Worm (Caenorhabditis elegans) whole organism, L1 larva: ENCODE measurements around the gene F44B9.9.

Experiments used
- C04F5.9 ChIP-seq: sonication (generic microtip); optimal IDR thresholded peaks from 2 replicates; lab custom pipeline; 2016; ENCODE audit warnings: missing genetic modification characterization, missing compliant biosample characterization
- Y116A8C.19 ChIP-seq: sonication (generic microtip); optimal IDR thresholded peaks from 2 replicates; lab custom pipeline; 2016; ENCODE audit warnings: missing compliant biosample characterization, missing genetic modification characterization, borderline replicate concordance
- alr-1 ChIP-seq: fragments of 200-800 bp; sonication (Bioruptor generic); optimal IDR thresholded peaks from 2 replicates; lab custom pipeline; 2018; ENCODE audit warnings: borderline replicate concordance, mild to moderate bottlenecking, missing genetic modification characterization, missing compliant biosample characterization
- blmp-1 ChIP-seq: fragments of 150-350 bp; optimal IDR thresholded peaks from 2 replicates; lab custom pipeline; 2014; ENCODE audit warnings: missing biosample characterization, missing genetic modification characterization
- ceh-8 ChIP-seq: fragments of 200-800 bp; sonication (Bioruptor generic); optimal IDR thresholded peaks from 2 replicates; lab custom pipeline; 2018; ENCODE audit warnings: mild to moderate bottlenecking, missing genetic modification characterization, moderate library complexity, missing compliant biosample characterization
- ceh-82 ChIP-seq, 3 experiments: fragments of 150-350 bp in 1 of 3; sonication (generic microtip) in 2 of 3; optimal IDR thresholded peaks; 2 replicates each; lab custom pipeline; 2014 to 2017; ENCODE audit warnings: missing biosample characterization in 3 of 3, missing genetic modification characterization in 3 of 3
- ceh-88 ChIP-seq: fragments of 200-800 bp; sonication (Bioruptor generic); IDR thresholded peaks from 2 replicates; pipeline ENCODE4 v1.3.6; 2022; ENCODE audit warnings: missing genetic modification characterization, missing compliant biosample characterization
- ces-1 ChIP-seq: fragments of 150-350 bp; optimal IDR thresholded peaks from 2 replicates; lab custom pipeline; 2014; ENCODE audit warnings: missing biosample characterization, missing genetic modification reagents, missing genetic modification characterization
- dpl-1 ChIP-seq, 3 experiments: fragments of 150-350 bp in 2 of 3; sonication (generic microtip) in 1 of 3; optimal IDR thresholded peaks; 2 replicates each; lab custom pipeline; 2014 to 2017; ENCODE audit warnings: missing biosample characterization in 3 of 3, missing genetic modification characterization in 3 of 3, missing genetic modification reagents in 3 of 3
- efl-1 ChIP-seq, 4 experiments: fragments of 150-350 bp; optimal IDR thresholded peaks in 3 of 4; peaks in 1 of 4; 1 replicate in 1 of 4; 2 replicates in 3 of 4; lab custom pipeline; 2014; ENCODE audit warnings: missing biosample characterization in 2 of 4, missing genetic modification characterization in 2 of 4, missing genetic modification reagents in 2 of 4
- egl-13 ChIP-seq: sonication (generic microtip); optimal IDR thresholded peaks from 2 replicates; lab custom pipeline; 2016; ENCODE audit warnings: missing genotype, missing genetic modification reagents, missing genetic modification characterization, missing compliant biosample characterization
- egl-27 ChIP-seq, 2 experiments: fragments of 150-350 bp in 1 of 2; sonication (generic microtip); optimal IDR thresholded peaks; 3 replicates each; lab custom pipeline; 2017 to 2018; ENCODE audit warnings: missing biosample characterization in 2 of 2, missing genetic modification characterization in 2 of 2, missing genetic modification reagents in 2 of 2
- ets-5 ChIP-seq: fragments of 200-800 bp; sonication (Bioruptor generic); IDR thresholded peaks from 2 replicates; pipeline ENCODE4 v1.3.6; 2022; ENCODE audit warnings: missing genetic modification characterization, missing compliant biosample characterization
- fkh-10 ChIP-seq: sonication (generic microtip); optimal IDR thresholded peaks from 2 replicates; lab custom pipeline; 2017; ENCODE audit warnings: missing biosample characterization, missing genetic modification reagents, missing genetic modification characterization
- fkh-4 ChIP-seq: sonication (generic microtip); optimal IDR thresholded peaks from 2 replicates; lab custom pipeline; 2016; ENCODE audit warnings: missing compliant biosample characterization, missing genetic modification characterization, borderline replicate concordance
- hpl-2 ChIP-seq: fragments of 150-350 bp; optimal IDR thresholded peaks from 2 replicates; lab custom pipeline; 2014; ENCODE audit warnings: missing biosample characterization, missing genetic modification reagents, missing genetic modification characterization
- isw-1 ChIP-seq: fragments of 200-800 bp; sonication (Bioruptor generic); IDR thresholded peaks from 2 replicates; pipeline ENCODE4 v1.3.6; 2022; ENCODE audit warnings: missing genetic modification characterization, missing compliant biosample characterization
- lin-35 ChIP-seq, 2 experiments: fragments of 150-350 bp; optimal IDR thresholded peaks; 2 replicates each; lab custom pipeline; 2014; ENCODE audit warnings: missing biosample characterization in 2 of 2, missing genetic modification characterization in 2 of 2, missing genetic modification reagents in 2 of 2
- lsy-2 ChIP-seq, 2 experiments: fragments of 150-350 bp; optimal IDR thresholded peaks; 2 replicates each; lab custom pipeline; 2014; ENCODE audit warnings: missing biosample characterization in 2 of 2, missing genetic modification characterization in 2 of 2
- mdl-1 ChIP-seq, 2 experiments: fragments of 150-350 bp; optimal IDR thresholded peaks; 2 replicates each; lab custom pipeline; 2014 to 2017; ENCODE audit warnings: missing biosample characterization in 2 of 2, missing genetic modification characterization in 2 of 2, inconsistent platforms in 1 of 2
- mef-2 ChIP-seq: fragments of 150-350 bp; optimal IDR thresholded peaks from 2 replicates; lab custom pipeline; 2014; ENCODE audit warnings: missing biosample characterization, missing genetic modification characterization
- mep-1 ChIP-seq: fragments of 150-350 bp; optimal IDR thresholded peaks from 2 replicates; lab custom pipeline; 2014; ENCODE audit warnings: missing biosample characterization, missing genetic modification characterization
- nhr-12 ChIP-seq: sonication (generic microtip); optimal IDR thresholded peaks from 2 replicates; lab custom pipeline; 2017; ENCODE audit warnings: missing biosample characterization, missing genetic modification characterization
- nhr-19 ChIP-seq: fragments of 200-800 bp; sonication (Bioruptor generic); conservative IDR thresholded peaks from 2 replicates; pipeline ENCODE4 v1.3.6; 2022; ENCODE audit warnings: missing genetic modification characterization, missing compliant biosample characterization
- nhr-20 ChIP-seq: sonication (generic microtip); optimal IDR thresholded peaks from 2 replicates; lab custom pipeline; 2016; ENCODE audit warnings: mild to moderate bottlenecking, missing genetic modification characterization, missing compliant biosample characterization
- nhr-47 ChIP-seq: sonication (generic microtip); optimal IDR thresholded peaks from 2 replicates; lab custom pipeline; 2016; ENCODE audit warnings: mild to moderate bottlenecking, missing genetic modification characterization, moderate library complexity, missing compliant biosample characterization
- nhr-76 ChIP-seq: sonication (generic microtip); optimal IDR thresholded peaks from 2 replicates; lab custom pipeline; 2017; ENCODE audit warnings: missing biosample characterization, missing genetic modification characterization
- rnt-1 ChIP-seq: sonication (generic microtip); optimal IDR thresholded peaks from 2 replicates; lab custom pipeline; 2016; ENCODE audit warnings: mild to moderate bottlenecking, missing genetic modification characterization, moderate library complexity, missing compliant biosample characterization
- snpc-4 ChIP-seq: fragments of 150-350 bp; optimal IDR thresholded peaks from 2 replicates; lab custom pipeline; 2014; ENCODE audit warnings: missing biosample characterization, missing genetic modification characterization
- snu-23 ChIP-seq: sonication (generic microtip); optimal IDR thresholded peaks from 2 replicates; lab custom pipeline; 2016; ENCODE audit warnings: missing genetic modification characterization, missing compliant biosample characterization
- swsn-7 ChIP-seq: sonication (generic microtip); optimal IDR thresholded peaks from 2 replicates; lab custom pipeline; 2016; ENCODE audit warnings: missing genetic modification characterization, missing compliant biosample characterization
- unc-130 ChIP-seq: fragments of 150-350 bp; optimal IDR thresholded peaks from 2 replicates; lab custom pipeline; 2017; ENCODE audit warnings: missing biosample characterization, missing genetic modification characterization, inconsistent platforms
- unc-98 ChIP-seq: fragments of 200-800 bp; sonication (Bioruptor generic); IDR thresholded peaks from 2 replicates; pipeline ENCODE4 v1.3.6; 2022; ENCODE audit warnings: missing genetic modification characterization, missing compliant biosample characterization
- xbp-1 ChIP-seq: sonication (generic microtip); optimal IDR thresholded peaks from 2 replicates; lab custom pipeline; 2016; ENCODE audit warnings: missing genetic modification characterization, missing compliant biosample characterization
- ztf-4 ChIP-seq: fragments of 150-350 bp; optimal IDR thresholded peaks from 2 replicates; lab custom pipeline; 2014; ENCODE audit warnings: missing biosample characterization, missing genetic modification characterization

Gene F44B9.9

ce11 chrIII:8069206-8069605 lies 38.3 kb upstream of the F44B9.9 start:
- TF ChIP-seq efl-1 (optimal IDR thresholded peaks at IDR 0.05; lab: Kevin White, UChicago) (peak in 1 of 2 experiments; percentile 15), efl-1 (GFP tag; optimal IDR thresholded peaks at IDR 0.05 in 1 of 2; lab: Kevin White, UChicago) (no peak), ztf-4 (tag; lab: Kevin White, UChicago) (no peak), snpc-4 (tag; lab: Kevin White, UChicago) (peak; percentile 5), lsy-2 (tag; optimal IDR thresholded peaks at IDR 0.05; lab: Kevin White, UChicago) (peak in 1 of 2 experiments; percentile 12), rnt-1 (tag; lab: Kevin White, UChicago) (peak; percentile 36), egl-13 (tag; lab: Kevin White, UChicago) (no peak), nhr-20 (no peak), nhr-19 (GFP tag; lab: Robert Waterston, UW) (0 out of 2 replicates have a peak, but pooled peaks have one; percentile 11), lin-35 (GFP tag; optimal IDR thresholded peaks at IDR 0.05; lab: Kevin White, UChicago) (no peak), egl-27 (tag; optimal IDR thresholded peaks at IDR 0.05; lab: Kevin White, UChicago) (no peak), unc-130 (tag; lab: Kevin White, UChicago) (no peak), xbp-1 (no peak)

- TF ChIP-seq ets-5, result no peak
- no peak for TF ChIP-seq mep-1
- TF ChIP-seq ceh-8, result no peak
- no peak for TF ChIP-seq lin-35 (GFP tag; optimal IDR thresholded peaks at IDR 0.05; lab: Kevin White, UChicago)
- no peak for TF ChIP-seq fkh-4 (tag; lab: Kevin White, UChicago)
- no peak for TF ChIP-seq mdl-1 (tag; optimal IDR thresholded peaks at IDR 0.05; lab: Kevin White, UChicago)
- TF ChIP-seq isw-1 (GFP tag; lab: Robert Waterston, UW), result no peak
- no peak for TF ChIP-seq rnt-1 (tag; lab: Kevin White, UChicago)
- no peak for TF ChIP-seq unc-98 (GFP tag; lab: Robert Waterston, UW)
- no peak for TF ChIP-seq Y116A8C.19
- TF ChIP-seq blmp-1 (tag; lab: Kevin White, UChicago), result no peak
- no peak for TF ChIP-seq nhr-76 (tag; lab: Kevin White, UChicago)
- no peak for TF ChIP-seq hpl-2 (GFP tag; lab: Kevin White, UChicago)
- no peak for TF ChIP-seq nhr-47 (tag; lab: Kevin White, UChicago)
- TF ChIP-seq swsn-7 (tag; lab: Kevin White, UChicago), result no peak
- TF ChIP-seq nhr-19 (GFP tag; lab: Robert Waterston, UW), result no peak
- TF ChIP-seq alr-1 (tag; lab: Kevin White, UChicago), result no peak
- no peak for TF ChIP-seq mef-2 (tag; lab: Kevin White, UChicago)
- no peak for TF ChIP-seq fkh-10 (GFP tag; lab: Kevin White, UChicago)
Measured at ce11 chrIII:8067798-8068197, 36.9 kb upstream of the F44B9.9 start.

- TF ChIP-seq nhr-12 (tag; lab: Kevin White, UChicago) (no peak), rnt-1 (tag; lab: Kevin White, UChicago) (no peak), dpl-1 (GFP tag; optimal IDR thresholded peaks at IDR 0.05; lab: Kevin White, UChicago) (no peak), C04F5.9 (tag; lab: Kevin White, UChicago) (no peak)
Measured at ce11 chrIII:8066989-8067388, 36.1 kb upstream of the F44B9.9 start, which contains the start of gene pros-1. TSS of gene pros-1 (plus strand) at chrIII:8067289.

ce11 chrIII:8065101-8065500 lies 34.2 kb upstream of the F44B9.9 start:
- TF ChIP-seq lsy-2 (tag; optimal IDR thresholded peaks at IDR 0.05; lab: Kevin White, UChicago) (peak in 1 of 2 experiments; percentile 50), ces-1 (GFP tag; lab: Kevin White, UChicago) (no peak), blmp-1 (tag; lab: Kevin White, UChicago) (peak; percentile 65), ceh-82 (tag; optimal IDR thresholded peaks at IDR 0.05; lab: Kevin White, UChicago) (no peak), ceh-8 (no peak), isw-1 (GFP tag; lab: Robert Waterston, UW) (no peak), snu-23 (GFP tag; lab: Kevin White, UChicago) (peak; percentile 17), ceh-88 (GFP tag; lab: Robert Waterston, UW) (no peak)
